Worm (Caenorhabditis elegans): Measurements from ENCODE around the gene str-138.

The str-138 gene

DNA sequence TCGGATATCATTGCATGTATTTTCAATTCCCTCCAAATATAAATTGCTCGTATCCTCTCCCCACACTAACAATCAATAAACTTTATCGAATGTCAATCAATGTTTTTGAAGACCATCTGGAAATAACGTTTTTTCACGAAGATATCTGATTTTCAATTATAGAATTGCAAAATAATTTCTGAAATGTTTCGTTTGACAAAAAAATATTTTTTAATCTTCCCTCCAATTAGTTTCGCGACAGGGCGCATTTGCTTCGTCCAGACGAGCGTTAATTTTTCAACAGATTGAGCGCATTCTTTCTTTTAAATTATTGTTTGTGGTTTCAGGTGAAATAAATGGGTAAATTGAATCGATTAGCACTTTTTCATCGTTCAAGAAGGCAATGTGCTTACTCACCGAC lies 27.3 kb upstream of the str-138 start, which contains the start of gene vars-1 (continued):
- TF ChIP-seq ztf-11 (tag; optimal IDR thresholded peaks at IDR 0.05): no peak
- TF ChIP-seq pax-3 (tag; optimal IDR thresholded peaks at IDR 0.05): no peak
- no peak for TF ChIP-seq unc-62 (GFP tag; optimal IDR thresholded peaks at IDR 0.05)
- peak; percentile 6 for TF ChIP-seq lin-39 (tag; optimal IDR thresholded peaks at IDR 0.05)
- TF ChIP-seq nhr-85 (tag): peak; percentile 65
- peak; percentile 66 for TF ChIP-seq tbx-2 (tag; optimal IDR thresholded peaks at IDR 0.05)
- peak in 2 of 3 experiments; percentile 47 to 69 for TF ChIP-seq ceh-82 (tag; optimal IDR thresholded peaks at IDR 0.05)
- peak; percentile 39 for TF ChIP-seq unc-86 (tag; optimal IDR thresholded peaks at IDR 0.05)
- TF ChIP-seq grh-1 (GFP tag; IDR thresholded peaks at IDR 0.05): no peak
- TF ChIP-seq pag-3 (tag; optimal IDR thresholded peaks at IDR 0.05; ENCODE audit: borderline replicate concordance, insufficient read depth): no peak
- TF ChIP-seq Y116A8C.19 (tag; optimal IDR thresholded peaks at IDR 0.05; ENCODE audit: borderline replicate concordance): no peak
- TF ChIP-seq fkh-8 (tag; optimal IDR thresholded peaks at IDR 0.05): no peak
- TF ChIP-seq efl-1 (optimal IDR thresholded peaks at IDR 0.05): peak; percentile 97 to 99
- TF ChIP-seq efl-1 (GFP tag; optimal IDR thresholded peaks at IDR 0.05 in 1 of 2): peak; percentile 97 to 100
- no peak for TF ChIP-seq snpc-4 (tag; optimal IDR thresholded peaks at IDR 0.05)
- no peak for TF ChIP-seq alr-1 (tag; optimal IDR thresholded peaks at IDR 0.05; ENCODE audit: borderline replicate concordance)
- TF ChIP-seq fkh-10 (GFP tag; optimal IDR thresholded peaks at IDR 0.05): no peak
- TF ChIP-seq C16A3.4 (tag; optimal IDR thresholded peaks at IDR 0.05): peak; percentile 67
- TF ChIP-seq pqm-1 (tag; optimal IDR thresholded peaks at IDR 0.05): no peak
- peak; percentile 74 to 84 for TF ChIP-seq lsy-2 (tag; optimal IDR thresholded peaks at IDR 0.05)
- no peak for TF ChIP-seq lin-14 (GFP tag; optimal IDR thresholded peaks at IDR 0.05)
- TF ChIP-seq F16B12.6 (tag; optimal IDR thresholded peaks at IDR 0.05): peak; percentile 52
- peak; percentile 61 for TF ChIP-seq nhr-90 (tag; optimal IDR thresholded peaks at IDR 0.05; ENCODE audit: poor library complexity)
- no peak for TF ChIP-seq lir-3 (tag; optimal IDR thresholded peaks at IDR 0.05; ENCODE audit: poor library complexity)
- peak in 1 of 2 experiments; percentile 7 for TF ChIP-seq mdl-1 (tag; optimal IDR thresholded peaks at IDR 0.05)
- no peak for TF ChIP-seq nhr-237 (tag; optimal IDR thresholded peaks at IDR 0.05)
- TF ChIP-seq blmp-1 (tag; optimal IDR thresholded peaks at IDR 0.05): peak; percentile 70
- no peak for TF ChIP-seq sptf-1 (tag; optimal IDR thresholded peaks at IDR 0.05)
- no peak for TF ChIP-seq nhr-76 (tag; optimal IDR thresholded peaks at IDR 0.05)
- TF ChIP-seq lin-35 (GFP tag; optimal IDR thresholded peaks at IDR 0.05): peak; percentile 96 to 98
- TF ChIP-seq dsc-1 (tag; optimal IDR thresholded peaks at IDR 0.05): peak; percentile 51
- no peak for TF ChIP-seq fkh-4 (tag; optimal IDR thresholded peaks at IDR 0.05; ENCODE audit: borderline replicate concordance)
- peak; percentile 75 for TF ChIP-seq snu-23 (GFP tag; optimal IDR thresholded peaks at IDR 0.05)
- no peak for TF ChIP-seq ztf-4 (tag; optimal IDR thresholded peaks at IDR 0.05)
- no peak for TF ChIP-seq unc-30 (tag; optimal IDR thresholded peaks at IDR 0.05)
- TF ChIP-seq egl-13 (tag; optimal IDR thresholded peaks at IDR 0.05): no peak
- TF ChIP-seq tlp-1 (tag; optimal IDR thresholded peaks at IDR 0.05): no peak
- no peak for TF ChIP-seq ceh-8 (GFP tag; optimal IDR thresholded peaks at IDR 0.05)
- TF ChIP-seq dpl-1 (GFP tag; optimal IDR thresholded peaks at IDR 0.05): peak; percentile 92 to 97 (median 97)
- TF ChIP-seq nhr-84 (tag; optimal IDR thresholded peaks at IDR 0.05): no peak
- TF ChIP-seq nhr-47 (tag; optimal IDR thresholded peaks at IDR 0.05): peak; percentile 70
- TF ChIP-seq rnt-1 (tag; optimal IDR thresholded peaks at IDR 0.05): peak; percentile 70
- TF ChIP-seq lin-13 (GFP tag; optimal IDR thresholded peaks at IDR 0.05): no peak
- TF ChIP-seq elt-3 (tag; optimal IDR thresholded peaks at IDR 0.05): no peak
- no peak for TF ChIP-seq C34B4.2 (tag; optimal IDR thresholded peaks at IDR 0.05)

All from whole organism, L1 larva.